Worm (Caenorhabditis elegans) whole organism, young adult: Measurements from ENCODE around the gene F20A1.4.

Source experiments
- B0261.1 ChIP-seq: sonication (generic microtip); optimal IDR thresholded peaks from 2 replicates; lab custom pipeline; 2016; ENCODE audit warnings: mild to moderate bottlenecking, missing genetic modification characterization, moderate library complexity, missing compliant biosample characterization
- C06A6.2 ChIP-seq: fragments of 200-800 bp; sonication (Bioruptor generic); conservative IDR thresholded peaks from 2 replicates; pipeline ENCODE4 v1.3.6; 2022; ENCODE audit warnings: missing genetic modification characterization, missing compliant biosample characterization
- F22D6.2 ChIP-seq: sonication (generic microtip); optimal IDR thresholded peaks from 2 replicates; lab custom pipeline; 2016; ENCODE audit warnings: mild to moderate bottlenecking, missing genetic modification characterization, missing compliant biosample characterization
- F23B12.7 ChIP-seq: sonication (generic microtip); optimal IDR thresholded peaks from 2 replicates; lab custom pipeline; 2017; ENCODE audit warnings: missing genetic modification characterization, mild to moderate bottlenecking, missing compliant biosample characterization, antibody characterized with exemption, moderate library complexity; ENCODE audit not compliant: insufficient read depth
- F39B2.1 ChIP-seq: fragments of 200-800 bp; sonication (Bioruptor generic); IDR thresholded peaks from 2 replicates; pipeline ENCODE4 v1.3.6; 2022; ENCODE audit warnings: missing genetic modification reagents, missing genetic modification characterization, missing compliant biosample characterization
- F55B11.4 ChIP-seq: sonication (generic microtip); optimal IDR thresholded peaks from 2 replicates; lab custom pipeline; 2016; ENCODE audit warnings: missing compliant biosample characterization, missing genetic modification characterization, borderline replicate concordance; ENCODE audit not compliant: insufficient read depth
- T07F8.4 ChIP-seq: sonication (generic microtip); optimal IDR thresholded peaks from 2 replicates; lab custom pipeline; 2016; ENCODE audit warnings: mild to moderate bottlenecking, missing genetic modification characterization, moderate library complexity, missing compliant biosample characterization
- Y53F4B.3 ChIP-seq: fragments of 200-800 bp; sonication (Bioruptor generic); IDR thresholded peaks from 2 replicates; pipeline ENCODE4 v1.3.6; 2022; ENCODE audit warnings: missing genetic modification reagents, missing genetic modification characterization, missing compliant biosample characterization
- Y56A3A.18 ChIP-seq: fragments of 200-800 bp; sonication (Bioruptor generic); IDR thresholded peaks from 2 replicates; pipeline ENCODE4 v1.3.6; 2022; ENCODE audit warnings: missing genetic modification reagents, missing genetic modification characterization, missing compliant biosample characterization
- Y67H2A.10 ChIP-seq: fragments of 200-800 bp; sonication (Bioruptor generic); conservative IDR thresholded peaks from 2 replicates; pipeline ENCODE4 v1.3.6; 2022; ENCODE audit warnings: missing genetic modification reagents, missing genetic modification characterization, missing compliant biosample characterization
- ama-1 ChIP-seq, 3 experiments: fragments of 150-350 bp in 1 of 3; sonication (generic microtip) in 2 of 3; optimal IDR thresholded peaks; 2 replicates each; lab custom pipeline; 2014 to 2018; ENCODE audit warnings: missing biosample characterization in 2 of 3, missing genetic modification characterization in 2 of 3, missing genetic modification reagents in 2 of 3
- attf-5 ChIP-seq: fragments of 200-800 bp; sonication (Bioruptor generic); optimal IDR thresholded peaks from 2 replicates; lab custom pipeline; 2018; ENCODE audit warnings: mild to moderate bottlenecking, missing genetic modification characterization, missing compliant biosample characterization
- ccch-3 ChIP-seq: fragments of 200-800 bp; sonication (Bioruptor generic); optimal IDR thresholded peaks from 2 replicates; lab custom pipeline; 2018; ENCODE audit warnings: mild to moderate bottlenecking, missing genetic modification characterization, missing compliant biosample characterization
- cebp-2 ChIP-seq: fragments of 200-800 bp; sonication (Bioruptor generic); IDR thresholded peaks from 2 replicates; pipeline ENCODE4 v1.3.6; 2022; ENCODE audit warnings: missing genetic modification characterization, missing compliant biosample characterization
- ceh-40 ChIP-seq: fragments of 200-800 bp; sonication (Bioruptor generic); IDR thresholded peaks from 2 replicates; pipeline ENCODE4 v1.3.6; 2022; ENCODE audit warnings: missing genetic modification characterization, missing compliant biosample characterization
- ceh-58 ChIP-seq: fragments of 200-800 bp; sonication (Bioruptor generic); IDR thresholded peaks from 2 replicates; pipeline ENCODE4 v1.3.6; 2022; ENCODE audit warnings: missing genetic modification characterization, missing compliant biosample characterization
- dox-1 ChIP-seq: fragments of 200-800 bp; sonication (Bioruptor generic); IDR thresholded peaks from 2 replicates; pipeline ENCODE4 v1.3.6; 2022; ENCODE audit warnings: missing genetic modification reagents, missing genetic modification characterization, missing compliant biosample characterization
- egl-18 ChIP-seq: fragments of 200-800 bp; sonication (Bioruptor generic); IDR thresholded peaks from 2 replicates; pipeline ENCODE4 v1.3.6; 2022; ENCODE audit warnings: missing genetic modification reagents, missing genetic modification characterization, missing compliant biosample characterization
- egl-44 ChIP-seq: fragments of 200-800 bp; sonication (Bioruptor generic); IDR thresholded peaks from 2 replicates; pipeline ENCODE4 v1.3.6; 2022; ENCODE audit warnings: missing genetic modification reagents, missing genetic modification characterization, missing compliant biosample characterization
- gei-17 ChIP-seq: fragments of 200-800 bp; sonication (Bioruptor generic); optimal IDR thresholded peaks from 2 replicates; lab custom pipeline; 2018; ENCODE audit warnings: mild to moderate bottlenecking, missing genetic modification characterization, missing compliant biosample characterization
- him-1 ChIP-seq: sonication (generic microtip); optimal IDR thresholded peaks from 2 replicates; lab custom pipeline; 2016; ENCODE audit warnings: missing genotype, missing genetic modification reagents, missing genetic modification characterization, missing compliant biosample characterization
- hlh-26 ChIP-seq: fragments of 200-800 bp; sonication (Bioruptor generic); conservative IDR thresholded peaks from 2 replicates; pipeline ENCODE4 v1.3.6; 2022; ENCODE audit warnings: missing genetic modification reagents, missing genetic modification characterization, missing compliant biosample characterization
- hrde-1 ChIP-seq: sonication (generic microtip); optimal IDR thresholded peaks from 2 replicates; lab custom pipeline; 2016; ENCODE audit warnings: missing genetic modification characterization, mild to moderate bottlenecking, missing compliant biosample characterization, moderate library complexity, missing genotype, missing genetic modification reagents, borderline replicate concordance
- lag-1 ChIP-seq: fragments of 200-800 bp; sonication (Bioruptor generic); IDR thresholded peaks from 2 replicates; pipeline ENCODE4 v1.3.6; 2022; ENCODE audit warnings: missing genetic modification reagents, missing genetic modification characterization, missing compliant biosample characterization
- lin-35 ChIP-seq, 3 experiments: fragments of 150-350 bp in 2 of 3; sonication (generic microtip) in 1 of 3; optimal IDR thresholded peaks; 2 replicates each; lab custom pipeline; 2014 to 2018; ENCODE audit warnings: missing biosample characterization in 3 of 3, missing genetic modification characterization in 3 of 3, missing genetic modification reagents in 3 of 3
- lin-40 ChIP-seq: sonication (generic microtip); optimal IDR thresholded peaks from 2 replicates; lab custom pipeline; 2016; ENCODE audit warnings: missing genetic modification characterization, mild to moderate bottlenecking, missing compliant biosample characterization, missing genotype, missing genetic modification reagents
- lin-54 ChIP-seq: fragments of 200-800 bp; sonication (Bioruptor generic); optimal IDR thresholded peaks from 2 replicates; lab custom pipeline; 2018; ENCODE audit warnings: mild to moderate bottlenecking, missing genetic modification characterization, missing compliant biosample characterization
- mel-28 ChIP-seq: sonication (generic microtip); optimal IDR thresholded peaks from 2 replicates; lab custom pipeline; 2016; ENCODE audit warnings: borderline replicate concordance, mild to moderate bottlenecking, missing genetic modification characterization, missing compliant biosample characterization
- nhr-179 ChIP-seq: sonication (generic microtip); optimal IDR thresholded peaks from 2 replicates; lab custom pipeline; 2016; ENCODE audit warnings: mild to moderate bottlenecking, missing genetic modification characterization, missing compliant biosample characterization
- nhr-27 ChIP-seq: fragments of 200-800 bp; sonication (Bioruptor generic); optimal IDR thresholded peaks from 2 replicates; lab custom pipeline; 2018; ENCODE audit warnings: mild to moderate bottlenecking, missing genetic modification characterization, moderate library complexity, missing compliant biosample characterization
- pha-4 ChIP-seq: fragments of 150-350 bp; sonication (generic microtip); optimal IDR thresholded peaks from 2 replicates; lab custom pipeline; 2014; ENCODE audit warnings: missing biosample characterization, missing genetic modification reagents, missing genetic modification characterization
- rec-8 ChIP-seq, 2 experiments: sonication (generic microtip); optimal IDR thresholded peaks; 2 replicates each; lab custom pipeline; 2016; ENCODE audit warnings: mild to moderate bottlenecking in 2 of 2, missing genetic modification characterization in 2 of 2, missing genetic modification reagents in 2 of 2, missing genotype in 2 of 2, missing biosample characterization in 1 of 2, missing compliant biosample characterization in 1 of 2, moderate library complexity in 1 of 2
- sdz-38 ChIP-seq: sonication (generic microtip); optimal IDR thresholded peaks from 2 replicates; lab custom pipeline; 2016; ENCODE audit warnings: missing genotype, missing genetic modification characterization, missing compliant biosample characterization
- sea-2 ChIP-seq: fragments of 200-800 bp; sonication (Bioruptor generic); IDR thresholded peaks from 2 replicates; pipeline ENCODE4 v1.3.6; 2022; ENCODE audit warnings: missing genetic modification characterization, missing compliant biosample characterization
- unc-130 ChIP-seq: sonication (generic microtip); optimal IDR thresholded peaks from 2 replicates; lab custom pipeline; 2016; ENCODE audit warnings: missing genetic modification reagents, missing genetic modification characterization, missing compliant biosample characterization
- unc-62 ChIP-seq: fragments of 150-350 bp; optimal IDR thresholded peaks from 2 replicates; lab custom pipeline; 2014; ENCODE audit warnings: missing biosample characterization, missing genetic modification reagents, missing genetic modification characterization
- zim-3 ChIP-seq: sonication (generic microtip); optimal IDR thresholded peaks from 2 replicates; lab custom pipeline; 2017; ENCODE audit warnings: mild to moderate bottlenecking, missing genetic modification characterization, moderate library complexity, missing compliant biosample characterization
- ztf-18 ChIP-seq: sonication (generic microtip); optimal IDR thresholded peaks from 2 replicates; lab custom pipeline; 2016; ENCODE audit warnings: missing genotype, mild to moderate bottlenecking, missing genetic modification characterization, missing compliant biosample characterization
- ztf-22 ChIP-seq: fragments of 200-800 bp; sonication (Bioruptor generic); optimal IDR thresholded peaks from 2 replicates; lab custom pipeline; 2018; ENCODE audit warnings: mild to moderate bottlenecking, missing genetic modification characterization, moderate library complexity, missing compliant biosample characterization
- ztf-26 ChIP-seq: sonication (generic microtip); optimal IDR thresholded peaks from 2 replicates; lab custom pipeline; 2017; ENCODE audit warnings: missing genetic modification characterization, missing compliant biosample characterization
- ztf-28 ChIP-seq: fragments of 200-800 bp; sonication (Bioruptor generic); IDR thresholded peaks from 2 replicates; pipeline ENCODE4 v1.3.6; 2022; ENCODE audit warnings: missing genetic modification reagents, missing genetic modification characterization, missing compliant biosample characterization
- ztf-3 ChIP-seq: fragments of 200-800 bp; sonication (Bioruptor generic); optimal IDR thresholded peaks from 2 replicates; lab custom pipeline; 2018; ENCODE audit warnings: mild to moderate bottlenecking, missing genetic modification characterization, missing compliant biosample characterization

Gene F20A1.4

ce11 chrV:7015872-7016271 is 5.8 kb downstream of the F20A1.4 start, which contains the start of gene C33G8.13:
TSS of gene C33G8.13 (minus strand) at chrV:7015972.
- TF ChIP-seq egl-44 (no peak), ccch-3 (GFP tag; lab: Kevin White, UChicago) (no peak), ztf-3 (GFP tag; lab: Kevin White, UChicago) (no peak), ztf-28 (GFP tag; lab: Robert Waterston, UW) (no peak), F23B12.7 (no peak), dox-1 (no peak), lin-40 (tag; lab: Kevin White, UChicago) (no peak), nhr-179 (tag; lab: Kevin White, UChicago) (no peak), sdz-38 (tag; lab: Kevin White, UChicago) (no peak), egl-18 (GFP tag; lab: Robert Waterston, UW) (no peak), hlh-26 (GFP tag; lab: Robert Waterston, UW) (no peak), ztf-22 (GFP tag; lab: Kevin White, UChicago) (no peak), him-1 (tag; lab: Kevin White, UChicago) (no peak)

ce11 chrV:7012617-7013016 is 9.1 kb downstream of the F20A1.4 start, which contains the start of gene srw-127:
TSS of gene srw-127 (plus strand) at chrV:7012917.
- no peak for TF ChIP-seq ztf-18 (tag; lab: Kevin White, UChicago)
- no peak for TF ChIP-seq gei-17 (GFP tag; lab: Kevin White, UChicago)
- no peak for TF ChIP-seq ztf-26 (tag; lab: Kevin White, UChicago)
- TF ChIP-seq zim-3 (tag; lab: Kevin White, UChicago) = no peak
- no peak for TF ChIP-seq F23B12.7
- no peak for TF ChIP-seq T07F8.4
- no peak for TF ChIP-seq pha-4 (tag; lab: Kevin White, UChicago)
- no peak for TF ChIP-seq rec-8 (tag; optimal IDR thresholded peaks at IDR 0.05; lab: Kevin White, UChicago)
- no peak for TF ChIP-seq sea-2 (GFP tag; lab: Robert Waterston, UW)
- TF ChIP-seq lin-35 (GFP tag; optimal IDR thresholded peaks at IDR 0.05; lab: Kevin White, UChicago) = no peak
- TF ChIP-seq unc-130 (GFP tag; lab: Kevin White, UChicago) = no peak
- TF ChIP-seq C06A6.2 (GFP tag; lab: Robert Waterston, UW) = no peak
- TF ChIP-seq him-1 (tag; lab: Kevin White, UChicago) = no peak
- TF ChIP-seq nhr-27 (tag; lab: Kevin White, UChicago) = no peak
- no peak for TF ChIP-seq hrde-1
- TF ChIP-seq Y67H2A.10 (GFP tag; lab: Robert Waterston, UW) = no peak
- no peak for TF ChIP-seq Y53F4B.3 (GFP tag; lab: Robert Waterston, UW)
- TF ChIP-seq lag-1 (GFP tag; lab: Robert Waterston, UW) = no peak
- no peak for TF ChIP-seq mel-28 (tag; lab: Kevin White, UChicago)
- TF ChIP-seq, all 124 proteins: peak for 0

- TF ChIP-seq lin-54 (GFP tag; lab: Kevin White, UChicago) (no peak), cebp-2 (GFP tag; lab: Robert Waterston, UW) (no peak), ztf-26 (tag; lab: Kevin White, UChicago) (no peak), zim-3 (tag; lab: Kevin White, UChicago) (no peak), lin-35 (GFP tag; optimal IDR thresholded peaks at IDR 0.05; lab: Kevin White, UChicago) (no peak), ceh-58 (GFP tag; lab: Robert Waterston, UW) (no peak), Y56A3A.18 (GFP tag; lab: Robert Waterston, UW) (no peak), unc-62 (GFP tag; lab: Kevin White, UChicago) (no peak), ama-1 (optimal IDR thresholded peaks at IDR 0.05; lab: Kevin White, UChicago) (no peak), ama-1 (GFP tag; optimal IDR thresholded peaks at IDR 0.05; lab: Kevin White, UChicago) (no peak), F22D6.2 (tag; lab: Kevin White, UChicago) (no peak), ceh-40 (no peak), B0261.1 (tag; lab: Kevin White, UChicago) (no peak), F39B2.1 (GFP tag; lab: Robert Waterston, UW) (no peak), attf-5 (no peak), Y53F4B.3 (GFP tag; lab: Robert Waterston, UW) (no peak), F55B11.4 (tag; lab: Kevin White, UChicago) (no peak)
These were observed 12.2 kb downstream of the F20A1.4 start, which contains the start of gene C33G8.2 for ce11 chrV:7009461-7009860. TSS of gene C33G8.2 (plus strand) at chrV:7009761.
